Worm (Caenorhabditis elegans): ENCODE results near the gene ztf-1.
A peak's percentile ranks its signal among the peaks of the same experiment; 100 is the strongest.

ztf-1 gene

ce11 chrIII:8801352-8801863 lies 9.3 kb upstream of the ztf-1 start:
- 0 out of 2 replicates have a peak, but pooled peaks have one; percentile 22 for TF ChIP-seq tbx-11 (GFP tag; IDR thresholded peaks at IDR 0.05)
- no peak for TF ChIP-seq ceh-36 (tag; optimal IDR thresholded peaks at IDR 0.05)
- TF ChIP-seq sea-1 (GFP tag; conservative IDR thresholded peaks at IDR 0.05) = peak; percentile 29; the same call in 1 of the 2 replicates
- TF ChIP-seq scrt-1 (GFP tag; IDR thresholded peaks at IDR 0.05) = no peak

ce11 chrIII:8800796-8801083 lies 8.6 kb upstream of the ztf-1 start:
- no peak for TF ChIP-seq ets-7 (tag; optimal IDR thresholded peaks at IDR 0.05)
- TF ChIP-seq B0310.2 (tag; optimal IDR thresholded peaks at IDR 0.05) = no peak
- TF ChIP-seq tbx-11 (GFP tag; IDR thresholded peaks at IDR 0.05) = no peak
- TF ChIP-seq F13C5.2 (tag; optimal IDR thresholded peaks at IDR 0.05) = no peak
- TF ChIP-seq tbx-37 (GFP tag; conservative IDR thresholded peaks at IDR 0.05) = no peak
- TF ChIP-seq ama-1 (optimal IDR thresholded peaks at IDR 0.05) = no peak
- no peak for TF ChIP-seq hmg-4 (GFP tag; optimal IDR thresholded peaks at IDR 0.05)
- TF ChIP-seq hmbx-1 (tag; optimal IDR thresholded peaks at IDR 0.05) = no peak
- no peak for TF ChIP-seq tra-4 (tag; optimal IDR thresholded peaks at IDR 0.05)
- no peak for TF ChIP-seq pes-1 (GFP tag; IDR thresholded peaks at IDR 0.05)
- TF ChIP-seq hnd-1 (tag; optimal IDR thresholded peaks at IDR 0.05) = no peak
- TF ChIP-seq flt-1 (GFP tag; IDR thresholded peaks at IDR 0.05) = no peak
- TF ChIP-seq ceh-36 (tag; optimal IDR thresholded peaks at IDR 0.05) = no peak
- no peak for TF ChIP-seq ceh-13 (GFP tag; optimal IDR thresholded peaks at IDR 0.05)
- no peak for TF ChIP-seq scrt-1 (GFP tag; IDR thresholded peaks at IDR 0.05)

ce11 chrIII:8799964-8800795 lies 8.0 kb upstream of the ztf-1 start, which contains the start of gene F54F2.6:
F54F2.6 (minus strand) TSS chrIII:8800701.
- TF ChIP-seq scrt-1 (GFP tag; IDR thresholded peaks at IDR 0.05) (no peak), ets-7 (tag; optimal IDR thresholded peaks at IDR 0.05) (no peak), tbx-37 (GFP tag; conservative IDR thresholded peaks at IDR 0.05) (no peak), hnd-1 (tag; optimal IDR thresholded peaks at IDR 0.05) (no peak), sea-1 (GFP tag; conservative IDR thresholded peaks at IDR 0.05) (no peak), ceh-36 (tag; optimal IDR thresholded peaks at IDR 0.05) (no peak), hmg-4 (GFP tag; optimal IDR thresholded peaks at IDR 0.05) (peak; percentile 63), B0310.2 (tag; optimal IDR thresholded peaks at IDR 0.05) (peak; percentile 14), F13C5.2 (tag; optimal IDR thresholded peaks at IDR 0.05) (peak; percentile 0), hmbx-1 (tag; optimal IDR thresholded peaks at IDR 0.05) (no peak), tra-4 (tag; optimal IDR thresholded peaks at IDR 0.05) (no peak), flt-1 (GFP tag; IDR thresholded peaks at IDR 0.05) (peak; percentile 0), aly-1 (tag; optimal IDR thresholded peaks at IDR 0.05) (no peak), tbx-11 (GFP tag; IDR thresholded peaks at IDR 0.05) (no peak), pes-1 (GFP tag; IDR thresholded peaks at IDR 0.05) (0 out of 2 replicates have a peak, but pooled peaks have one; percentile 48), ama-1 (optimal IDR thresholded peaks at IDR 0.05) (no peak), ceh-13 (GFP tag; optimal IDR thresholded peaks at IDR 0.05) (no peak)

DNA sequence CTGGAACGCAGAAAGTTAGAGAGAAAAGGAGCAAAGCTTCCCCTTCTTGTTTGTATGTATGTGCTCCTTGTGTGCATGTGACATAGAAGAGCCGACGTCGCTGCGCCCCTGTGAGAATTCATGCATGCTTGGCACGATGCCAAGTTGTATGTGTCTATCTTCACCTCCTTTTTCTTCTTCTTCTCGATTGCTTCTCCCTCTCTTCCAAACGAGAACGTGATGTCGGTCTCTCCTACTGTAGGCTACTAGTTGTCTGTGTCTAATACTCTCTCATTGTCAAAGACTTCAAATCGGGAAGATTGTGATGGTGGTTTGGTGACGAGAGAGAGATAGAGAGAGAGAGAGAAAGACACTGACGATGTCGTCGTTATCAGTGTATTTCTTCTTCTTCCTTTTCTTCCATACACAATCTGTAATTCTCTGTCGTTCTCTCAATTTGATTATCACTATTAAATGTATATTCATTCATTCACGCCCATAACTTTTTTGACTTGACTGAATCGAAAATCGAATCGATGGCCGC lies 5.1 kb upstream of the ztf-1 start:
- TF ChIP-seq tbx-37 (GFP tag; conservative IDR thresholded peaks at IDR 0.05) = no peak
- TF ChIP-seq hmg-4 (GFP tag; optimal IDR thresholded peaks at IDR 0.05) = peak; percentile 57
- TF ChIP-seq hnd-1 (tag; optimal IDR thresholded peaks at IDR 0.05) = no peak

ce11 chrIII:8795595-8796141 lies 3.5 kb upstream of the ztf-1 start:
- TF ChIP-seq hmg-4 (GFP tag; optimal IDR thresholded peaks at IDR 0.05) (peak; percentile 77), hmbx-1 (tag; optimal IDR thresholded peaks at IDR 0.05) (no peak), flt-1 (GFP tag; IDR thresholded peaks at IDR 0.05) (no peak; the same call in 1 of the 2 replicates), tbx-37 (GFP tag; conservative IDR thresholded peaks at IDR 0.05) (no peak), B0310.2 (tag; optimal IDR thresholded peaks at IDR 0.05) (peak; percentile 60), F13C5.2 (tag; optimal IDR thresholded peaks at IDR 0.05) (peak; percentile 9), ceh-36 (tag; optimal IDR thresholded peaks at IDR 0.05) (peak; percentile 4), sea-1 (GFP tag; conservative IDR thresholded peaks at IDR 0.05) (no peak), tbx-11 (GFP tag; IDR thresholded peaks at IDR 0.05) (no peak), hnd-1 (tag; optimal IDR thresholded peaks at IDR 0.05) (no peak), ceh-13 (GFP tag; optimal IDR thresholded peaks at IDR 0.05) (no peak), ama-1 (optimal IDR thresholded peaks at IDR 0.05) (no peak), scrt-1 (GFP tag; IDR thresholded peaks at IDR 0.05) (no peak)

- TF ChIP-seq hmg-4 (GFP tag; optimal IDR thresholded peaks at IDR 0.05) = peak; percentile 15
- no peak for TF ChIP-seq hmbx-1 (tag; optimal IDR thresholded peaks at IDR 0.05)
- no peak for TF ChIP-seq tbx-37 (GFP tag; conservative IDR thresholded peaks at IDR 0.05)
These were observed 2.6 kb upstream of the ztf-1 start for ce11 chrIII:8794793-8795192.

ce11 chrIII:8791235-8791634 lies 916 bp downstream of the ztf-1 start, which contains the start of the genes zfp-1 and F54F2.14:
zfp-1 (plus strand) TSS chrIII:8791535.
F54F2.14 (plus strand) TSS chrIII:8791546.
- TF ChIP-seq B0310.2 (tag; optimal IDR thresholded peaks at IDR 0.05) = no peak
- TF ChIP-seq F13C5.2 (tag; optimal IDR thresholded peaks at IDR 0.05) = no peak
- TF ChIP-seq hnd-1 (tag; optimal IDR thresholded peaks at IDR 0.05) = no peak
- no peak for TF ChIP-seq hmbx-1 (tag; optimal IDR thresholded peaks at IDR 0.05)
- TF ChIP-seq tbx-11 (GFP tag; IDR thresholded peaks at IDR 0.05) = no peak
- no peak for TF ChIP-seq ama-1 (optimal IDR thresholded peaks at IDR 0.05)
- TF ChIP-seq sea-1 (GFP tag; conservative IDR thresholded peaks at IDR 0.05) = no peak
- TF ChIP-seq ets-7 (tag; optimal IDR thresholded peaks at IDR 0.05) = no peak
- TF ChIP-seq scrt-1 (GFP tag; IDR thresholded peaks at IDR 0.05) = no peak
- no peak for TF ChIP-seq ceh-36 (tag; optimal IDR thresholded peaks at IDR 0.05)
- no peak for TF ChIP-seq hmg-4 (GFP tag; optimal IDR thresholded peaks at IDR 0.05)
